Worm (Caenorhabditis elegans) whole organism, midembryonic: ENCODE measurements around the gene lgc-36.

Source experiments
- cog-1 ChIP-seq: sonication (generic microtip); optimal IDR thresholded peaks from 2 replicates; lab custom pipeline; 2016; ENCODE audit warnings: missing genetic modification characterization, missing compliant biosample characterization
- flt-1 ChIP-seq: fragments of 200-800 bp; sonication (Bioruptor generic); IDR thresholded peaks from 2 replicates; pipeline ENCODE4 v1.3.6; 2022; ENCODE audit warnings: missing genetic modification characterization, missing compliant biosample characterization
- med-1 ChIP-seq: sonication (generic microtip); optimal IDR thresholded peaks from 2 replicates; lab custom pipeline; 2017; ENCODE audit warnings: missing genetic modification characterization, mild to moderate bottlenecking, missing compliant biosample characterization, antibody characterized with exemption, missing genetic modification reagents; ENCODE audit not compliant: insufficient read depth
- tab-1 ChIP-seq: fragments of 200-800 bp; sonication (Bioruptor generic); IDR thresholded peaks from 2 replicates; pipeline ENCODE4 v1.3.6; 2022; ENCODE audit warnings: missing genetic modification characterization, missing compliant biosample characterization
- ztf-23 ChIP-seq: fragments of 200-800 bp; sonication (Bioruptor generic); IDR thresholded peaks from 2 replicates; pipeline ENCODE4 v1.3.6; 2022; ENCODE audit warnings: missing genetic modification reagents, missing genetic modification characterization, missing compliant biosample characterization
- ztf-29 ChIP-seq: fragments of 200-800 bp; sonication (Bioruptor generic); IDR thresholded peaks from 2 replicates; pipeline ENCODE4 v1.3.6; 2022; ENCODE audit warnings: missing genetic modification reagents, missing genetic modification characterization, missing compliant biosample characterization

DNA sequence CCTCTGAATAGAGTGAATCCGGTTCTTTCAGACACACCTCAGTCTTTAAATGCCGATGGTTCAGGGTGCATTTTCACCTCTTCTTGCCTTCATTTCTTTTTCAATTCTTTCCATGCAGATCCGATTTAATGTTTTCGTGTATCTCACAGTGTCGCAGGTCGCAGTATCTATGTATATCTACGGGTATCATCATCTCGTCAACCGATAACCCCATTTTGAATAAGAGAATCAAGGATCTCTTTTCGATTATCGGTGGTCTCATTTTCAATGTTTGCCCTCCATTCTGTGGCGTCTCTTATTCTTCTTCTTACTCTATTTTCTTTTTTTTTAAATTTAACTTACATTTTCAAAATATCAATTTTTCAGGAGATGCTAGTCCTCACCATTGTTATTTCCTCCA lies 37.9 kb downstream of the lgc-36 start, which contains the start of gene T19B10.2:
- TF ChIP-seq flt-1 (GFP tag; lab: Robert Waterston, UW) (no peak), ztf-23 (GFP tag; lab: Robert Waterston, UW) (no peak), tab-1 (GFP tag; lab: Robert Waterston, UW) (no peak), ztf-29 (GFP tag; lab: Robert Waterston, UW) (no peak), cog-1 (no peak), med-1 (no peak)
